Worm (Caenorhabditis elegans): ENCODE results near the gene srh-112.
"Not testable (repeated sequence)": the region's sequence is repeated elsewhere in the genome, so short reads cannot be mapped to it uniquely, and the experiment has no call there.

Gene srh-112

ce11 chrV:17226119-17226518, at the start of gene srh-112:
TSS of gene srh-112 (minus strand) at chrV:17226219.
- TF ChIP-seq dao-5 (tag; optimal IDR thresholded peaks at IDR 0.05) (no peak), W03F9.2 (tag; optimal IDR thresholded peaks at IDR 0.05) (no peak), him-1 (tag; optimal IDR thresholded peaks at IDR 0.05) (no peak)

DNA sequence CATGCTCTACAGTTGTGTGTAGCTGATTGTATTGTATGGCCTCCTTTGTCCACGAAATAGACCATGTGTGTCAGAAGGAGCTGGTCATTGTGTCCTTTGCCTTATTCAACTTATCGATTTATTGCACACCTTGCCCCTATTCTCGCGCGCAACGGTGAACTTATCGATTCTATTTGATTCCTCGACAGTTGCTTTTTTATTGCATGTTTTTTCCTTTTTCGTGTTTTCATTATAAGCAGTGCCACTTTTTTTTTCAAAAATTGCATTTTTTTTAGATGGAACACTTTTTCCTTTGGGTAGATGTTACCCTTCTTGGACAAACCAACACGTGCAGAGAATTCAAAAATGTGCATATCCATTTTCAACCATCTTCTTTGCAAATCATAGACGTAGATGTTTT, 47.2 kb upstream of the srh-112 start, which contains the start of gene K10G4.10:
Gene K10G4.10 (plus strand): TSS at position 301 of the 400 bp plus-strand sequence.
- TF ChIP-seq him-1 (tag; optimal IDR thresholded peaks at IDR 0.05) = no peak

ce11 chrV:17272112-17272511, 46.1 kb upstream of the srh-112 start:
- TF ChIP-seq W03F9.2 (tag; optimal IDR thresholded peaks at IDR 0.05) (no peak), him-1 (tag; optimal IDR thresholded peaks at IDR 0.05) (no peak), dao-5 (tag; optimal IDR thresholded peaks at IDR 0.05) (no peak)

ce11 chrV:17264855-17265254, 38.8 kb upstream of the srh-112 start, which contains the start of gene K10G4.3:
TSS of gene K10G4.3 (minus strand) at chrV:17264955.
- TF ChIP-seq him-1, W03F9.2, dao-5 (tag; optimal IDR thresholded peaks at IDR 0.05): not testable (repeated sequence)

DNA sequence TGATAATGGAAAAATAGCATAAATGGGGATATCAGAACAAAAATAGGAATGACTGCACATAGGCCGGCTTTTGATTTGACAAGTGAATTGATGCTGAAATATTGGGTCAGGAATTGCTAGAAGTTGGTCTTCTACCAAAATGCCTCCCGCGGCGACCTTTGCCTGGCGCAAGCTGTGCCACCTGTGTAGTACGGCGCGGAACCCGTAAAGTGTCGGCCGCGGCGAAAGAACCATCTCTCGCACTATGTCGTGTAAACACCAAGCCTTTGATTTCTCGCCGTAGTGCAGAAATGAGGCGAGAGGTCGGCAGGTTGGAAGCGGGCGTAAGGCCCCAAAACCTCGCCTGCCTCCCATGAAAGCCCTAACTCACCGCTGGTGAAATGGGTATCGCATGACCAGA, 35.4 kb upstream of the srh-112 start:
- TF ChIP-seq dao-5 (tag; optimal IDR thresholded peaks at IDR 0.05) (no peak), W03F9.2 (tag; optimal IDR thresholded peaks at IDR 0.05) (no peak), him-1 (tag; optimal IDR thresholded peaks at IDR 0.05) (no peak)

ce11 chrV:17258868-17259267, 32.8 kb upstream of the srh-112 start, which contains the start of gene fbxa-85:
TSS of gene fbxa-85 (plus strand) at chrV:17259168.
- TF ChIP-seq dao-5 (tag; optimal IDR thresholded peaks at IDR 0.05) (no peak), W03F9.2 (tag; optimal IDR thresholded peaks at IDR 0.05) (no peak), him-1 (tag; optimal IDR thresholded peaks at IDR 0.05) (no peak)

DNA sequence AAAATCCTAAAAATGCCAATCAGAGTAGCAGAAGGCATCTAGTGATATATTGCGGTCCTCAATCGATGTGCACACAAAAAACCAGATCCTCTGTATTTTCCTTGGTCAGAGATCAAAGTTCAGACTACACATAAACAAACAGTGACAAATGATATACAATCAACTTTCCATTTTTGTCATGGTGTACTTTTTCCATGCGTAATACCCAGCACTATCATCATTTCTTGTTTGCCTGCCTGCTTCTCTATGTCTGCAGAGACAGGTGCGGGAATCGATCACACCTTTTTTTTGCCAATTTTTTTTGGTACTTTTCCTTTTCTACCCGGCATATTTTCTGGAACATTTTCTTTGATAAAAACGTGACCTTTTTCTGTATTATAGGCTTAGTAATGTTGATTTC, 32.2 kb upstream of the srh-112 start:
- no peak for TF ChIP-seq W03F9.2 (tag; optimal IDR thresholded peaks at IDR 0.05)

- TF ChIP-seq dao-5 (tag; optimal IDR thresholded peaks at IDR 0.05) (no peak), W03F9.2 (tag; optimal IDR thresholded peaks at IDR 0.05) (no peak), him-1 (tag; optimal IDR thresholded peaks at IDR 0.05) (no peak)
Measured at ce11 chrV:17257637-17258036, 31.6 kb upstream of the srh-112 start.

- TF ChIP-seq W03F9.2 (tag; optimal IDR thresholded peaks at IDR 0.05) = no peak
- TF ChIP-seq dao-5 (tag; optimal IDR thresholded peaks at IDR 0.05) = no peak
- no peak for TF ChIP-seq him-1 (tag; optimal IDR thresholded peaks at IDR 0.05)
Measured at ce11 chrV:17255454-17255853, 29.4 kb upstream of the srh-112 start, which contains the start of gene srh-115. TSS of gene srh-115 (plus strand) at chrV:17255754.

DNA sequence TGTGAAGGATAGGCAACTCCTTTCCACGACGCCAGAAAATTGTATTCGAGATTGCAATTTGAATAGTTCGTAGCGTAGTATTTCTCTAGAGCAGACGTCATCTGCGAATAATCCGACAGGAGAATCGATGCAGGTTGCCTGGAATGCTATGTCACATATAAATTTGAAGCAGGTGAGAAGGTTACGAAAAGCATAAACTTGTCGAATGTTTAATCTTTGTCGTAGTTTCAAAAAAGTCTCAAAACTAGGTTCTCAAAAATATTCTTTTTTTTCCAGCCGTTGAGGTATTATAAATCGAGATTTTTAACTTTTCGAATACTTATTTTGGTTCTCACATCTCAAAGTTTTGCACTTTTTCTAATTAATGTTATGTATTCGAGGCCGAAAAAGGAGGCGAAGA, 29.0 kb upstream of the srh-112 start, which contains the start of gene srh-116:
Gene srh-116 (minus strand): TSS at position 101 of the 400 bp plus-strand sequence.
- TF ChIP-seq him-1, W03F9.2, dao-5 (tag; optimal IDR thresholded peaks at IDR 0.05): not testable (repeated sequence)

DNA sequence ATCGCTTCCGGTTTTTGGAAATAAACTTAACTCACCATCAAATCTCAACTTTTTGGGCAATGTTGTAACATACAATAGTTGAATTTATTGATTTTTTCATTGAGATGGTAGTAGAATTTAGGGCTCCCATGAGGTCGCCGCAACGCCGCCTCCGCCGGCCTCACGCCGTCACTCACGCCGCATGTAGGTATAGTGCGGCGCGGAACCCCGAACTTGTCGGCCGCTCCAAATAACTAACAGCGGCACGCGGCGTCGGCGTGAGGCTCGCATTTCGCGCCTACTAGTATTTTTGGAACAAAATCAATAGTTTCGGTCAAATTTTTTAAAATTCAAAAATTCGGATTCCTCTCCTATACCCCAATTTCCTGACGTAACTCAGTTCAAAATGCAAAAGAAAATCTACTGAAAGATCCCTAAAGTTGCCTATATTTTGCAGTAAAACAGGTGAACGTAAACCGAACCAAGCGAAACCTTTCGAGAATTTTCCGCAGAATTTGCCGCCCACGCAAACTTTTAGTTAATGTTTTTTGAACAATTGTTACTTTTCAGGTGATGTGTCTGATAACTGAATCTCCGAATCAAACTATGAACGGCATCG, 25.4 kb upstream of the srh-112 start, which contains the start of gene Y61B8A.6:
Gene Y61B8A.6 (plus strand): TSS at position 548 of the 598 bp plus-strand sequence.
- no peak for TF ChIP-seq dao-5 (tag; optimal IDR thresholded peaks at IDR 0.05)

DNA sequence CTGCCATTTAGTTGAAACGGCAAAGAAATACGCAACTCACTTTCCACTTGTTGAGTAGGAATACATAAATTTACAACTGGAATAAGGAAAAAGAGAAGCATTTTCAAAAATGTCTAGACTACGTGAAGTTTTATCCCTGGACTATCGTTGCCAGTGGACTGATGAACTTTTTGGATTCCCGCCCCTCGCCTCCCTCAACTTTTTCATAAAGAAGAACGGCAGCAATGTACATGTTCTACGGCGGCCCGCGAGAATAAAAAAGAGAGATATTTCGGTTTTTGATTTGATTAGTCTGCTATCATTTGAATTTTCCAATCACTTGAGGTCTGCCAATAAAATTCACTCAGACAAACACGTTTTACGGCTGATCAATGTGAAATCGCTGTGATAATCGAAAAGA, 22.9 kb upstream of the srh-112 start, which contains the start of gene clec-243:
Gene clec-243 (minus strand): TSS at position 101 of the 400 bp plus-strand sequence.
- TF ChIP-seq him-1 (tag; optimal IDR thresholded peaks at IDR 0.05) (no peak), dao-5 (tag; optimal IDR thresholded peaks at IDR 0.05) (no peak), W03F9.2 (tag; optimal IDR thresholded peaks at IDR 0.05) (no peak)

ce11 chrV:17245406-17245805, 19.4 kb upstream of the srh-112 start, which contains the start of gene clec-242:
TSS of gene clec-242 (minus strand) at chrV:17245506.
- TF ChIP-seq dao-5 (tag; optimal IDR thresholded peaks at IDR 0.05) (no peak), W03F9.2 (tag; optimal IDR thresholded peaks at IDR 0.05) (no peak), him-1 (tag; optimal IDR thresholded peaks at IDR 0.05) (no peak)

DNA sequence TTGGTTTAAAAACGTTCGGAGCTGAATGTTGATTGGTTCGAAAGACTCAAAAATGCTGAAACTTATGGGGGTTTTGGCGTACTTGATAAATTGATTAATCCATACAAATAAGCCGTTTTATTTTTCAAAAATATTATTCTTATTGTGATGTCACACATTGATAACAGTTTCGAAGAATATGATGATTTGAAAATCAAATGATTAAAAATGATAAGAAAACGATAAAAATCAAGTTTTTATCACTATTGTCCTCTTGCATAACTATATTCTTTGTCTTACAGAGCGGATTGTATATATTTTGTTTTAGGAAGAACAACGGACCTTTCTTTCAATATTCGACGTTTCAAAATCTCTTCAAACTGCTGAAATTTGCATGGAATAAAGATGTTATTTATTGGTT, 17.0 kb upstream of the srh-112 start:
- TF ChIP-seq him-1 (tag; optimal IDR thresholded peaks at IDR 0.05) = no peak
- TF ChIP-seq W03F9.2 (tag; optimal IDR thresholded peaks at IDR 0.05) = no peak
- TF ChIP-seq dao-5 (tag; optimal IDR thresholded peaks at IDR 0.05) = no peak

DNA sequence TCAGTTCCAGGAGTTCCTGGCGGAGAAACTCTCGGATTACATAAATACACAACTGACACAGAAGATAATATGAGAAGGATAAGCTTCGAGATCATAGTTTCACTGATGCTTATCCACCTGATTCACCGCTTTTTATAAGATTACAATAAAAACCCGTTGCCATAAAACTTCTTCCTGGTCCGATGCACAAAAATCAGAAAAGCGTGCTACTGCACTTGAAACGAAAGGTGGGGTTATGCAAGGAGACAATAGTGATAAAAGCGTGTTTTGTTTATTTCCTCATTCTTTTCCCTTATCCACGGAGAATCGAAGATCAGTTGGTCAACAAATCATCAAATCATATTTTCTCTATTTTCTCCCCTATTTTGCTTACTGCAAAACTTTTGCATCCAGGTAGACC, 16.5 kb upstream of the srh-112 start, which contains the start of gene Y68A4B.3:
Gene Y68A4B.3 (minus strand): TSS at position 101 of the 400 bp plus-strand sequence.
- TF ChIP-seq dao-5 (tag; optimal IDR thresholded peaks at IDR 0.05) = no peak
- TF ChIP-seq him-1 (tag; optimal IDR thresholded peaks at IDR 0.05) = no peak
- no peak for TF ChIP-seq W03F9.2 (tag; optimal IDR thresholded peaks at IDR 0.05)

Measured in whole organism, L4/young adult.